Worm (Caenorhabditis elegans) whole organism, L1 larva: ENCODE data around the gene hgrs-1.

ENCODE experiments used
- Y116A8C.19 ChIP-seq: sonication (generic microtip); optimal IDR thresholded peaks from 2 replicates; lab custom pipeline; 2016; ENCODE audit warnings: missing compliant biosample characterization, missing genetic modification characterization, borderline replicate concordance
- blmp-1 ChIP-seq: fragments of 150-350 bp; optimal IDR thresholded peaks from 2 replicates; lab custom pipeline; 2014; ENCODE audit warnings: missing biosample characterization, missing genetic modification characterization
- ceh-8 ChIP-seq: fragments of 200-800 bp; sonication (Bioruptor generic); optimal IDR thresholded peaks from 2 replicates; lab custom pipeline; 2018; ENCODE audit warnings: mild to moderate bottlenecking, missing genetic modification characterization, moderate library complexity, missing compliant biosample characterization
- ceh-90 ChIP-seq: sonication (generic microtip); optimal IDR thresholded peaks from 2 replicates; lab custom pipeline; 2016; ENCODE audit warnings: missing genetic modification characterization, missing compliant biosample characterization
- dsc-1 ChIP-seq: sonication (generic microtip); optimal IDR thresholded peaks from 2 replicates; lab custom pipeline; 2016; ENCODE audit warnings: mild to moderate bottlenecking, missing genetic modification characterization, missing compliant biosample characterization
- efl-1 ChIP-seq, 4 experiments: fragments of 150-350 bp; optimal IDR thresholded peaks in 3 of 4; peaks in 1 of 4; 1 replicate in 1 of 4; 2 replicates in 3 of 4; lab custom pipeline; 2014; ENCODE audit warnings: missing biosample characterization in 2 of 4, missing genetic modification characterization in 2 of 4, missing genetic modification reagents in 2 of 4
- efl-3 ChIP-seq: fragments of 200-800 bp; sonication (Bioruptor generic); optimal IDR thresholded peaks from 2 replicates; lab custom pipeline; 2018; ENCODE audit warnings: mild to moderate bottlenecking, missing genetic modification characterization, missing compliant biosample characterization
- egl-13 ChIP-seq: sonication (generic microtip); optimal IDR thresholded peaks from 2 replicates; lab custom pipeline; 2016; ENCODE audit warnings: missing genotype, missing genetic modification reagents, missing genetic modification characterization, missing compliant biosample characterization
- elt-2 ChIP-seq: sonication (generic microtip); optimal IDR thresholded peaks from 2 replicates; lab custom pipeline; 2016; ENCODE audit warnings: missing genetic modification characterization, mild to moderate bottlenecking, inconsistent platforms, missing compliant biosample characterization, missing genetic modification reagents
- elt-3 ChIP-seq, 6 experiments: fragments of 150-350 bp in 1 of 6; sonication (generic microtip); optimal IDR thresholded peaks; 2 replicates each; lab custom pipeline; 2017 to 2018; ENCODE audit warnings: missing biosample characterization in 6 of 6, missing genetic modification characterization in 6 of 6, inconsistent platforms in 1 of 6
- fkh-10 ChIP-seq: sonication (generic microtip); optimal IDR thresholded peaks from 2 replicates; lab custom pipeline; 2017; ENCODE audit warnings: missing biosample characterization, missing genetic modification reagents, missing genetic modification characterization
- fkh-4 ChIP-seq: sonication (generic microtip); optimal IDR thresholded peaks from 2 replicates; lab custom pipeline; 2016; ENCODE audit warnings: missing compliant biosample characterization, missing genetic modification characterization, borderline replicate concordance
- fkh-8 ChIP-seq: sonication (generic microtip); optimal IDR thresholded peaks from 2 replicates; lab custom pipeline; 2016; ENCODE audit warnings: mild to moderate bottlenecking, missing genetic modification characterization, missing compliant biosample characterization
- fos-1 ChIP-seq: fragments of 150-350 bp; optimal IDR thresholded peaks from 2 replicates; lab custom pipeline; 2014; ENCODE audit warnings: missing biosample characterization, missing genetic modification characterization
- hlh-17 ChIP-seq: fragments of 200-800 bp; sonication (Bioruptor generic); optimal IDR thresholded peaks from 2 replicates; lab custom pipeline; 2018; ENCODE audit warnings: missing genetic modification characterization, mild to moderate bottlenecking, missing compliant biosample characterization, moderate library complexity, borderline replicate concordance
- hlh-4 ChIP-seq: sonication (generic microtip); optimal IDR thresholded peaks from 2 replicates; lab custom pipeline; 2016; ENCODE audit warnings: mild to moderate bottlenecking, missing genetic modification characterization, missing compliant biosample characterization
- irx-1 ChIP-seq: sonication (generic microtip); optimal IDR thresholded peaks from 2 replicates; lab custom pipeline; 2016; ENCODE audit warnings: missing genetic modification characterization, missing compliant biosample characterization
- lin-14 ChIP-seq: fragments of 200-800 bp; sonication (Bioruptor generic); optimal IDR thresholded peaks from 2 replicates; lab custom pipeline; 2018; ENCODE audit warnings: mild to moderate bottlenecking, missing genetic modification characterization, moderate library complexity, missing compliant biosample characterization
- lin-39 ChIP-seq: fragments of 150-350 bp; optimal IDR thresholded peaks from 2 replicates; lab custom pipeline; 2014; ENCODE audit warnings: missing biosample characterization, missing genetic modification reagents, missing genetic modification characterization
- lsy-2 ChIP-seq, 2 experiments: fragments of 150-350 bp; optimal IDR thresholded peaks; 2 replicates each; lab custom pipeline; 2014; ENCODE audit warnings: missing biosample characterization in 2 of 2, missing genetic modification characterization in 2 of 2
- mdl-1 ChIP-seq, 2 experiments: fragments of 150-350 bp; optimal IDR thresholded peaks; 2 replicates each; lab custom pipeline; 2014 to 2017; ENCODE audit warnings: missing biosample characterization in 2 of 2, missing genetic modification characterization in 2 of 2, inconsistent platforms in 1 of 2
- mep-1 ChIP-seq: fragments of 150-350 bp; optimal IDR thresholded peaks from 2 replicates; lab custom pipeline; 2014; ENCODE audit warnings: missing biosample characterization, missing genetic modification characterization
- nhr-19 ChIP-seq: fragments of 200-800 bp; sonication (Bioruptor generic); conservative IDR thresholded peaks from 2 replicates; pipeline ENCODE4 v1.3.6; 2022; ENCODE audit warnings: missing genetic modification characterization, missing compliant biosample characterization
- nhr-20 ChIP-seq: sonication (generic microtip); optimal IDR thresholded peaks from 2 replicates; lab custom pipeline; 2016; ENCODE audit warnings: mild to moderate bottlenecking, missing genetic modification characterization, missing compliant biosample characterization
- nhr-47 ChIP-seq: sonication (generic microtip); optimal IDR thresholded peaks from 2 replicates; lab custom pipeline; 2016; ENCODE audit warnings: mild to moderate bottlenecking, missing genetic modification characterization, moderate library complexity, missing compliant biosample characterization
- nhr-71 ChIP-seq: sonication (generic microtip); optimal IDR thresholded peaks from 2 replicates; lab custom pipeline; 2016; ENCODE audit warnings: mild to moderate bottlenecking, missing genetic modification characterization, moderate library complexity, missing compliant biosample characterization
- nhr-84 ChIP-seq: sonication (generic microtip); optimal IDR thresholded peaks from 2 replicates; lab custom pipeline; 2017; ENCODE audit warnings: missing biosample characterization, missing genetic modification characterization
- nhr-90 ChIP-seq: sonication (generic microtip); optimal IDR thresholded peaks from 2 replicates; lab custom pipeline; 2016; ENCODE audit warnings: mild to moderate bottlenecking, missing genetic modification characterization, missing compliant biosample characterization; ENCODE audit not compliant: poor library complexity
- skn-1 ChIP-seq: fragments of 150-350 bp; optimal IDR thresholded peaks from 2 replicates; lab custom pipeline; 2014; ENCODE audit warnings: missing biosample characterization, missing genetic modification characterization
- snpc-4 ChIP-seq: fragments of 150-350 bp; optimal IDR thresholded peaks from 2 replicates; lab custom pipeline; 2014; ENCODE audit warnings: missing biosample characterization, missing genetic modification characterization
- snu-23 ChIP-seq: sonication (generic microtip); optimal IDR thresholded peaks from 2 replicates; lab custom pipeline; 2016; ENCODE audit warnings: missing genetic modification characterization, missing compliant biosample characterization
- sox-4 ChIP-seq: sonication (generic microtip); optimal IDR thresholded peaks from 2 replicates; lab custom pipeline; 2016; ENCODE audit warnings: missing genetic modification characterization, missing compliant biosample characterization
- sptf-1 ChIP-seq: fragments of 150-350 bp; optimal IDR thresholded peaks from 2 replicates; lab custom pipeline; 2014; ENCODE audit warnings: missing biosample characterization, missing genetic modification characterization
- swsn-7 ChIP-seq: sonication (generic microtip); optimal IDR thresholded peaks from 2 replicates; lab custom pipeline; 2016; ENCODE audit warnings: missing genetic modification characterization, missing compliant biosample characterization
- unc-130 ChIP-seq: fragments of 150-350 bp; optimal IDR thresholded peaks from 2 replicates; lab custom pipeline; 2017; ENCODE audit warnings: missing biosample characterization, missing genetic modification characterization, inconsistent platforms
- unc-62 ChIP-seq: fragments of 150-350 bp; optimal IDR thresholded peaks from 2 replicates; lab custom pipeline; 2014; ENCODE audit warnings: missing biosample characterization, missing genetic modification reagents, missing genetic modification characterization
- unc-86 ChIP-seq: sonication (generic microtip); optimal IDR thresholded peaks from 2 replicates; lab custom pipeline; 2016; ENCODE audit warnings: missing genetic modification characterization, missing compliant biosample characterization
- unc-98 ChIP-seq: fragments of 200-800 bp; sonication (Bioruptor generic); IDR thresholded peaks from 2 replicates; pipeline ENCODE4 v1.3.6; 2022; ENCODE audit warnings: missing genetic modification characterization, missing compliant biosample characterization
- zag-1 ChIP-seq: fragments of 150-350 bp; optimal IDR thresholded peaks from 2 replicates; lab custom pipeline; 2014; ENCODE audit warnings: missing biosample characterization, missing genetic modification characterization
- zip-4 ChIP-seq: fragments of 200-800 bp; sonication (Bioruptor generic); optimal IDR thresholded peaks from 2 replicates; lab custom pipeline; 2018; ENCODE audit warnings: mild to moderate bottlenecking, missing genetic modification characterization, moderate library complexity, missing compliant biosample characterization

Gene hgrs-1

ce11 chrIV:8239584-8239983 lies 33.7 kb upstream of the hgrs-1 start:
- peak; percentile 34 for TF ChIP-seq elt-2 (tag; lab: Kevin White, UChicago)
- no peak for TF ChIP-seq zip-4 (GFP tag; lab: Kevin White, UChicago)

ce11 chrIV:8236502-8236901 lies 30.7 kb upstream of the hgrs-1 start, which contains the start of gene nhr-66:
nhr-66 (minus strand) TSS chrIV:8236602.
- TF ChIP-seq blmp-1 (tag; lab: Kevin White, UChicago) (peak; percentile 44), Y116A8C.19 (tag; lab: Kevin White, UChicago) (no peak)

ce11 chrIV:8235114-8235686 lies 29.4 kb upstream of the hgrs-1 start:
- TF ChIP-seq hlh-17 (no peak), irx-1 (no peak), snpc-4 (no peak), mep-1 (tag; lab: Kevin White, UChicago) (peak; percentile 11), nhr-47 (peak; percentile 48), unc-86 (tag; lab: Kevin White, UChicago) (no peak), nhr-19 (0 out of 2 replicates have a peak, but pooled peaks have one; percentile 12), lsy-2 (tag; optimal IDR thresholded peaks at IDR 0.05; lab: Kevin White, UChicago) (peak in 1 of 2 experiments; percentile 1), zag-1 (tag; lab: Kevin White, UChicago) (no peak), hlh-4 (tag; lab: Kevin White, UChicago) (no peak), ceh-90 (tag; lab: Kevin White, UChicago) (peak; percentile 48), blmp-1 (tag; lab: Kevin White, UChicago) (no peak), lin-14 (peak; percentile 54), fkh-10 (peak; percentile 1), sox-4 (tag; lab: Kevin White, UChicago) (peak; percentile 23), efl-3 (no peak), lin-39 (tag; lab: Kevin White, UChicago) (no peak), nhr-71 (tag; lab: Kevin White, UChicago) (peak; percentile 59), egl-13 (peak; percentile 3), nhr-20 (tag; lab: Kevin White, UChicago) (peak; percentile 15), swsn-7 (tag; lab: Kevin White, UChicago) (peak; percentile 7), fkh-8 (peak; percentile 80), dsc-1 (tag; lab: Kevin White, UChicago) (peak; percentile 45), sptf-1 (tag; lab: Kevin White, UChicago) (no peak)
- TF ChIP-seq, all 84 proteins: peak for 14

ce11 chrIV:8234088-8234496 lies 28.2 kb upstream of the hgrs-1 start:
- TF ChIP-seq elt-3 (tag; optimal IDR thresholded peaks at IDR 0.05; lab: Kevin White, UChicago) = peak in 1 of 6 experiments; percentile 0
- TF ChIP-seq nhr-20 (tag; lab: Kevin White, UChicago) = peak; percentile 59
- TF ChIP-seq sptf-1 (tag; lab: Kevin White, UChicago) = no peak
- no peak for TF ChIP-seq nhr-90 (tag; lab: Kevin White, UChicago)
- peak; percentile 39 for TF ChIP-seq lin-14
- peak; percentile 22 for TF ChIP-seq snu-23
- TF ChIP-seq efl-1 (optimal IDR thresholded peaks at IDR 0.05; lab: Kevin White, UChicago) = no peak
- peak in 1 of 2 experiments; percentile 75 for TF ChIP-seq efl-1 (GFP tag; optimal IDR thresholded peaks at IDR 0.05 in 1 of 2; lab: Kevin White, UChicago)
- peak; percentile 57 for TF ChIP-seq blmp-1 (tag; lab: Kevin White, UChicago)
- TF ChIP-seq nhr-71 (tag; lab: Kevin White, UChicago) = peak; percentile 1
- TF ChIP-seq unc-130 (tag; lab: Kevin White, UChicago) = no peak
- TF ChIP-seq mdl-1 (tag; optimal IDR thresholded peaks at IDR 0.05; lab: Kevin White, UChicago) = peak in 1 of 2 experiments; percentile 31
- TF ChIP-seq, all 84 proteins: peak for 8

ce11 chrIV:8233268-8233667 lies 27.4 kb upstream of the hgrs-1 start:
- no peak for TF ChIP-seq efl-1 (optimal IDR thresholded peaks at IDR 0.05; lab: Kevin White, UChicago)
- peak in 1 of 2 experiments; percentile 15 for TF ChIP-seq efl-1 (GFP tag; optimal IDR thresholded peaks at IDR 0.05 in 1 of 2; lab: Kevin White, UChicago)
- no peak for TF ChIP-seq nhr-84 (tag; lab: Kevin White, UChicago)
- TF ChIP-seq fos-1 (tag; lab: Kevin White, UChicago) = no peak
- no peak for TF ChIP-seq ceh-8
- peak; percentile 96 for TF ChIP-seq blmp-1 (tag; lab: Kevin White, UChicago)
- no peak for TF ChIP-seq unc-62 (GFP tag; lab: Kevin White, UChicago)
- no peak for TF ChIP-seq Y116A8C.19 (tag; lab: Kevin White, UChicago)
- TF ChIP-seq fkh-4 (tag; lab: Kevin White, UChicago) = no peak
- no peak for TF ChIP-seq efl-3
- no peak for TF ChIP-seq unc-98 (GFP tag; lab: Robert Waterston, UW)
- no peak for TF ChIP-seq skn-1 (tag; lab: Kevin White, UChicago)
- peak; percentile 17 for TF ChIP-seq lin-14
- TF ChIP-seq hlh-17 = no peak
